Fruit fly (Drosophila melanogaster): ENCODE data around the gene Mob2.

Gene Mob2

dm6 chr3L:11561946-11562760 lies at the start of gene Mob2, which contains the start of gene CG7394 (continued):
- TF ChIP-seq Smox (GFP tag; optimal IDR thresholded peaks at IDR 0.05), result peak; percentile 92
- peak; percentile 56 for TF ChIP-seq Eip93F (GFP tag; optimal IDR thresholded peaks at IDR 0.05)
- TF ChIP-seq dac (GFP tag; optimal IDR thresholded peaks at IDR 0.05), result peak; percentile 48
- TF ChIP-seq CG8119 (GFP tag; IDR thresholded peaks at IDR 0.05), result peak; percentile 84
- peak; percentile 78 for TF ChIP-seq CG4318 (GFP tag; optimal IDR thresholded peaks at IDR 0.05)
- TF ChIP-seq CG31627 (GFP tag; optimal IDR thresholded peaks at IDR 0.05), result peak; percentile 88
- TF ChIP-seq fd85E (GFP tag; optimal IDR thresholded peaks at IDR 0.05), result peak; percentile 63
- peak; percentile 49 for TF ChIP-seq CG1621 (tag; optimal IDR thresholded peaks at IDR 0.05)
- peak; percentile 46 for TF ChIP-seq Blimp-1 (GFP tag; optimal IDR thresholded peaks at IDR 0.05)
- TF ChIP-seq net (GFP tag; optimal IDR thresholded peaks at IDR 0.05), result peak; percentile 87

- TF ChIP-seq fkh (GFP tag; optimal IDR thresholded peaks at IDR 0.05) (peak; percentile 5), fd85E (GFP tag; optimal IDR thresholded peaks at IDR 0.05) (no peak)
Measured at dm6 chr3L:11609835-11610234, 47.8 kb upstream of the Mob2 start, which contains the start of gene CG42832. CG42832 (plus strand) TSS chr3L:11610135.

DNA sequence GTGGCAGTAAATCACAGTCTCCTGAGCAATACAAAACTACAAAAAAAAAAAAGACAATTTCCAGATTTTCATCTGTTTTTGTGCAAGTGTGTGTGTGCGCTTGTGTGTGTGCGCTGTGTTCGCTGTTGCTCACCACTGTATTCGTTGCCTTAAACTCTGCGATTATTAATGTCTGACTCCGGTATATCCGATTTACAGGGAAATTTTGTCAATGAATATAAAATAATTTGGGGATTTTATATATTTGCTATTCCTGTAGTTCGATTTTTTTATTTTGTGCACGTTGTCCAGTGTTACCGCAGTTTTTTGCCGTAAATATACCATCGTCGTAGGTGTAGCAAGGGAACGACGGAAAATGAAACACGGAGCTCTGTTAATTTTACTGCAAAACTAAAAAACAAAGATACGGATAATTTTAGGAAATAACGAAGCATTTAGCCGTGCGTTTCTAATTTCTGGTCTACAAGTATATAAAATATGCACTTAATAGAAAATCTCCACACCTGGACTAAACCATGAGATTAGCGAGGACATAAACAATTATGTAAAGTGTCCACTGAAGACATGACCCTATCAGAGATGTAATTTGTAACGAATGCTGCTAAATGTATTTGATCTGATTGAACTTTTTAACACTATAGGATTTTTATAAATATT lies 47.2 kb upstream of the Mob2 start, which contains the start of gene Duba:
Duba (minus strand) TSS at position 313 of the 657 bp plus-strand sequence.
- TF ChIP-seq vri (GFP tag; optimal IDR thresholded peaks at IDR 0.05) (no peak), CG31627 (GFP tag; optimal IDR thresholded peaks at IDR 0.05) (no peak), ss (GFP tag; optimal IDR thresholded peaks at IDR 0.05) (peak in 1 of 2 experiments; percentile 38), CG15336 (GFP tag; IDR thresholded peaks at IDR 0.05) (0 out of 2 replicates have a peak, but pooled peaks have one; percentile 44), Sox14 (GFP tag; optimal IDR thresholded peaks at IDR 0.05) (peak; percentile 9), CG1621 (tag; optimal IDR thresholded peaks at IDR 0.05) (peak; percentile 99), CG9139 (GFP tag; optimal IDR thresholded peaks at IDR 0.05) (no peak), lz (GFP tag; optimal IDR thresholded peaks at IDR 0.05) (no peak), Eip78C (GFP tag) (peak; percentile 71), svp (GFP tag) (no peak)

- TF ChIP-seq CG11762 (GFP tag; optimal IDR thresholded peaks at IDR 0.05; ENCODE audit: insufficient read depth), result no peak
- TF ChIP-seq CG31627 (GFP tag; optimal IDR thresholded peaks at IDR 0.05), result no peak
- no peak for TF ChIP-seq CG9139 (GFP tag; optimal IDR thresholded peaks at IDR 0.05)
- TF ChIP-seq CG3032 (tag; optimal IDR thresholded peaks at IDR 0.05), result no peak
- TF ChIP-seq Hr39 (GFP tag; optimal IDR thresholded peaks at IDR 0.05), result no peak
- TF ChIP-seq topi (GFP tag; optimal IDR thresholded peaks at IDR 0.05), result no peak
- TF ChIP-seq eg (GFP tag; IDR thresholded peaks at IDR 0.05), result no peak
Measured at dm6 chr3L:11604227-11604626, 42.2 kb upstream of the Mob2 start.

dm6 chr3L:11602040-11602439 lies 40.0 kb upstream of the Mob2 start:
- TF ChIP-seq CG9139 (GFP tag; optimal IDR thresholded peaks at IDR 0.05), result no peak
- no peak for TF ChIP-seq CG32006 (GFP tag; optimal IDR thresholded peaks at IDR 0.05)
- no peak for TF ChIP-seq CG11294 (GFP tag; IDR thresholded peaks at IDR 0.05)
- TF ChIP-seq Hr38 (GFP tag; optimal IDR thresholded peaks at IDR 0.05), result no peak
- peak; percentile 72 for TF ChIP-seq CG7368 (GFP tag; optimal IDR thresholded peaks at IDR 0.05)

DNA sequence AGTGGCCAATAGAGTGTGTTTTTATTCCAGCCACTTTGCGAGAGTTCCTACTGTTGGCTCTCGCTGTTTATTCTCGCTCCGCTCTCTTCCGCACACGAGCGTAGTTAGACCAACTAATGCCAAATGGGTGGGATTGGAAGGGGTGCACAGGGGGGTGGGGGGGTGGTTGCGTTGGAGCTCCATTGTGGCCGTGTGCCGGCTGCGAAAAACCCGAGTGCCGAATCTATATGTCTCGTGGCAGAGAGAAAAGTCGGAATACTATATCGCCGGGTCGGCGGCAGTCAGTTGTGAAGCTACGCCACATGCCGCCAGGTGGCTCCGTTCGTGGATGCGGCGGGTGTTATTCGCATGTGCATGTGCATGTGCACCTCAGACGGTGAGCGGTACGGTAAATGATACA lies 39.1 kb upstream of the Mob2 start:
- TF ChIP-seq Gug (GFP tag; IDR thresholded peaks at IDR 0.05) (no peak), fkh (GFP tag; optimal IDR thresholded peaks at IDR 0.05) (no peak), CG8632 (GFP tag; optimal IDR thresholded peaks at IDR 0.05) (no peak), CG4318 (GFP tag; optimal IDR thresholded peaks at IDR 0.05) (no peak), OdsH (GFP tag; optimal IDR thresholded peaks at IDR 0.05) (no peak), CG11902 (GFP tag; optimal IDR thresholded peaks at IDR 0.05) (no peak), salr (GFP tag; optimal IDR thresholded peaks at IDR 0.05) (no peak), CG7368 (GFP tag; optimal IDR thresholded peaks at IDR 0.05) (peak; percentile 50), CG11294 (GFP tag; IDR thresholded peaks at IDR 0.05) (no peak), Hr39 (GFP tag; optimal IDR thresholded peaks at IDR 0.05) (no peak), cyc (GFP tag; optimal IDR thresholded peaks at IDR 0.05) (no peak), CG3919 (GFP tag; optimal IDR thresholded peaks at IDR 0.05) (no peak), pdm3 (GFP tag; optimal IDR thresholded peaks at IDR 0.05) (no peak), Sox15 (GFP tag; optimal IDR thresholded peaks at IDR 0.05) (no peak), topi (GFP tag; optimal IDR thresholded peaks at IDR 0.05) (no peak), Hr38 (GFP tag; optimal IDR thresholded peaks at IDR 0.05) (no peak), Eip93F (GFP tag; optimal IDR thresholded peaks at IDR 0.05) (no peak), CG6808 (GFP tag; optimal IDR thresholded peaks at IDR 0.05) (no peak), Hr4 (GFP tag; optimal IDR thresholded peaks at IDR 0.05) (no peak)

Data from whole organism, prepupa.